Worm (Caenorhabditis elegans) whole organism, young adult: Measurements from ENCODE around the gene srlf-24.

ENCODE experiments used
- B0261.1 ChIP-seq: sonication (generic microtip); optimal IDR thresholded peaks from 2 replicates; lab custom pipeline; 2016; ENCODE audit warnings: mild to moderate bottlenecking, missing genetic modification characterization, moderate library complexity, missing compliant biosample characterization
- D2030.7 ChIP-seq: fragments of 200-800 bp; sonication (Bioruptor generic); IDR thresholded peaks from 2 replicates; pipeline ENCODE4 v1.3.6; 2022; ENCODE audit warnings: missing genetic modification reagents, missing genetic modification characterization, missing compliant biosample characterization
- F22D6.2 ChIP-seq: sonication (generic microtip); optimal IDR thresholded peaks from 2 replicates; lab custom pipeline; 2016; ENCODE audit warnings: mild to moderate bottlenecking, missing genetic modification characterization, missing compliant biosample characterization
- F33H1.4 ChIP-seq: fragments of 200-800 bp; sonication (Bioruptor generic); IDR thresholded peaks from 2 replicates; pipeline ENCODE4 v1.3.6; 2022; ENCODE audit warnings: missing genetic modification reagents, missing genetic modification characterization, missing compliant biosample characterization
- F49E8.2 ChIP-seq: sonication (generic microtip); optimal IDR thresholded peaks from 3 replicates; lab custom pipeline; 2017; ENCODE audit warnings: missing genetic modification characterization, mild to moderate bottlenecking, missing compliant biosample characterization, antibody characterized with exemption, moderate library complexity; ENCODE audit not compliant: insufficient read depth
- F57C9.4 ChIP-seq: sonication (generic microtip); optimal IDR thresholded peaks from 2 replicates; lab custom pipeline; 2017; ENCODE audit warnings: mild to moderate bottlenecking, missing genetic modification characterization, missing compliant biosample characterization
- Y53G8AR.9 ChIP-seq: fragments of 200-800 bp; sonication (Bioruptor generic); conservative IDR thresholded peaks from 2 replicates; pipeline ENCODE4 v1.3.6; 2022; ENCODE audit warnings: missing genetic modification reagents, missing genetic modification characterization, missing compliant biosample characterization
- Y56A3A.18 ChIP-seq: fragments of 200-800 bp; sonication (Bioruptor generic); IDR thresholded peaks from 2 replicates; pipeline ENCODE4 v1.3.6; 2022; ENCODE audit warnings: missing genetic modification reagents, missing genetic modification characterization, missing compliant biosample characterization
- Y95B8A.8 ChIP-seq: fragments of 200-800 bp; sonication (Bioruptor generic); IDR thresholded peaks from 2 replicates; pipeline ENCODE4 v1.3.6; 2022; ENCODE audit warnings: missing genetic modification reagents, missing genetic modification characterization, missing compliant biosample characterization
- ama-1 ChIP-seq, 3 experiments: fragments of 150-350 bp in 1 of 3; sonication (generic microtip) in 2 of 3; optimal IDR thresholded peaks; 2 replicates each; lab custom pipeline; 2014 to 2018; ENCODE audit warnings: missing biosample characterization in 2 of 3, missing genetic modification characterization in 2 of 3, missing genetic modification reagents in 2 of 3
- ceh-100 ChIP-seq: fragments of 200-800 bp; sonication (Bioruptor generic); IDR thresholded peaks from 2 replicates; pipeline ENCODE4 v1.3.6; 2022; ENCODE audit warnings: missing genetic modification reagents, missing genetic modification characterization, missing compliant biosample characterization
- ceh-91 ChIP-seq: fragments of 200-800 bp; sonication (Bioruptor generic); IDR thresholded peaks from 2 replicates; pipeline ENCODE4 v1.3.6; 2022; ENCODE audit warnings: missing genetic modification reagents, missing genetic modification characterization, missing compliant biosample characterization
- chd-7 ChIP-seq: sonication (generic microtip); optimal IDR thresholded peaks from 2 replicates; lab custom pipeline; 2016; ENCODE audit warnings: mild to moderate bottlenecking, missing genetic modification characterization, moderate library complexity, missing compliant biosample characterization
- dox-1 ChIP-seq: fragments of 200-800 bp; sonication (Bioruptor generic); IDR thresholded peaks from 2 replicates; pipeline ENCODE4 v1.3.6; 2022; ENCODE audit warnings: missing genetic modification reagents, missing genetic modification characterization, missing compliant biosample characterization
- dpl-1 ChIP-seq: fragments of 150-350 bp; optimal IDR thresholded peaks from 2 replicates; lab custom pipeline; 2014; ENCODE audit warnings: missing biosample characterization, missing genetic modification reagents, missing genetic modification characterization
- efl-1 ChIP-seq: fragments of 150-350 bp; optimal IDR thresholded peaks from 2 replicates; lab custom pipeline; 2014; ENCODE audit warnings: missing biosample characterization, missing genetic modification reagents, missing genetic modification characterization
- egl-18 ChIP-seq: fragments of 200-800 bp; sonication (Bioruptor generic); IDR thresholded peaks from 2 replicates; pipeline ENCODE4 v1.3.6; 2022; ENCODE audit warnings: missing genetic modification reagents, missing genetic modification characterization, missing compliant biosample characterization
- hmg-1.2 ChIP-seq: fragments of 200-800 bp; sonication (Bioruptor generic); IDR thresholded peaks from 2 replicates; pipeline ENCODE4 v1.3.6; 2022; ENCODE audit warnings: missing genetic modification reagents, missing genetic modification characterization, missing compliant biosample characterization
- hmg-20 ChIP-seq: fragments of 200-800 bp; sonication (Bioruptor generic); IDR thresholded peaks from 2 replicates; pipeline ENCODE4 v1.3.6; 2022; ENCODE audit warnings: missing genetic modification reagents, missing genetic modification characterization, missing compliant biosample characterization
- hsf-1 ChIP-seq: fragments of 200-800 bp; sonication (Bioruptor generic); IDR thresholded peaks from 2 replicates; pipeline ENCODE4 v1.3.6; 2022; ENCODE audit warnings: missing genetic modification reagents, missing genetic modification characterization, missing compliant biosample characterization
- let-607 ChIP-seq, 2 experiments: fragments of 200-800 bp in 1 of 2; sonication (Bioruptor generic) in 1 of 2; sonication (generic microtip) in 1 of 2; optimal IDR thresholded peaks; 2 replicates each; lab custom pipeline; 2016 to 2018; ENCODE audit warnings: mild to moderate bottlenecking in 2 of 2, missing compliant biosample characterization in 2 of 2, missing genetic modification characterization in 2 of 2, moderate library complexity in 2 of 2, missing genotype in 1 of 2
- lin-54 ChIP-seq: fragments of 200-800 bp; sonication (Bioruptor generic); optimal IDR thresholded peaks from 2 replicates; lab custom pipeline; 2018; ENCODE audit warnings: mild to moderate bottlenecking, missing genetic modification characterization, missing compliant biosample characterization
- lsl-1 ChIP-seq: fragments of 200-800 bp; sonication (Bioruptor generic); optimal IDR thresholded peaks from 2 replicates; lab custom pipeline; 2018; ENCODE audit warnings: mild to moderate bottlenecking, missing genetic modification characterization, moderate library complexity, missing compliant biosample characterization
- madf-6 ChIP-seq: fragments of 200-800 bp; sonication (Bioruptor generic); IDR thresholded peaks from 2 replicates; pipeline ENCODE4 v1.3.6; 2022; ENCODE audit warnings: missing genetic modification reagents, missing genetic modification characterization, missing compliant biosample characterization
- madf-8 ChIP-seq: fragments of 200-800 bp; sonication (Bioruptor generic); conservative IDR thresholded peaks from 2 replicates; pipeline ENCODE4 v1.3.6; 2022; ENCODE audit warnings: missing genetic modification reagents, missing genetic modification characterization, missing compliant biosample characterization
- mcd-1 ChIP-seq: fragments of 200-800 bp; sonication (Bioruptor generic); IDR thresholded peaks from 2 replicates; pipeline ENCODE4 v1.3.6; 2022; ENCODE audit warnings: missing genetic modification reagents, missing genetic modification characterization, missing compliant biosample characterization
- mxl-1 ChIP-seq: sonication (generic microtip); optimal IDR thresholded peaks from 2 replicates; lab custom pipeline; 2016; ENCODE audit warnings: missing genetic modification characterization, missing compliant biosample characterization
- nfya-2 ChIP-seq: fragments of 200-800 bp; sonication (Bioruptor generic); IDR thresholded peaks from 2 replicates; pipeline ENCODE4 v1.3.6; 2022; ENCODE audit warnings: missing genetic modification reagents, missing genetic modification characterization, missing compliant biosample characterization
- nfyb-1 ChIP-seq: fragments of 200-800 bp; sonication (Bioruptor generic); IDR thresholded peaks from 2 replicates; pipeline ENCODE4 v1.3.6; 2022; ENCODE audit warnings: missing genetic modification reagents, missing genetic modification characterization, missing compliant biosample characterization
- pbrm-1 ChIP-seq: fragments of 200-800 bp; sonication (Bioruptor generic); IDR thresholded peaks from 2 replicates; pipeline ENCODE4 v1.3.6; 2022; ENCODE audit warnings: missing genetic modification reagents, missing genetic modification characterization, missing compliant biosample characterization
- sea-2 ChIP-seq: fragments of 200-800 bp; sonication (Bioruptor generic); IDR thresholded peaks from 2 replicates; pipeline ENCODE4 v1.3.6; 2022; ENCODE audit warnings: missing genetic modification characterization, missing compliant biosample characterization
- snpc-3.4 ChIP-seq: sonication (generic microtip); optimal IDR thresholded peaks from 2 replicates; lab custom pipeline; 2017; ENCODE audit warnings: missing genetic modification characterization, mild to moderate bottlenecking, missing compliant biosample characterization, antibody characterized with exemption, moderate library complexity, missing genotype, missing genetic modification reagents
- unc-130 ChIP-seq: sonication (generic microtip); optimal IDR thresholded peaks from 2 replicates; lab custom pipeline; 2016; ENCODE audit warnings: missing genetic modification reagents, missing genetic modification characterization, missing compliant biosample characterization
- xnd-1 ChIP-seq: sonication (generic microtip); optimal IDR thresholded peaks from 2 replicates; lab custom pipeline; 2016; ENCODE audit warnings: missing genotype, missing genetic modification reagents, missing genetic modification characterization, missing compliant biosample characterization
- zfh-2 ChIP-seq: fragments of 200-800 bp; sonication (Bioruptor generic); conservative IDR thresholded peaks from 2 replicates; pipeline ENCODE4 v1.3.6; 2022; ENCODE audit warnings: missing genetic modification reagents, missing genetic modification characterization, missing compliant biosample characterization
- ztf-25 ChIP-seq: fragments of 200-800 bp; sonication (Bioruptor generic); IDR thresholded peaks from 2 replicates; pipeline ENCODE4 v1.3.6; 2022; ENCODE audit warnings: missing genetic modification reagents, missing genetic modification characterization, missing compliant biosample characterization
- ztf-28 ChIP-seq: fragments of 200-800 bp; sonication (Bioruptor generic); IDR thresholded peaks from 2 replicates; pipeline ENCODE4 v1.3.6; 2022; ENCODE audit warnings: missing genetic modification reagents, missing genetic modification characterization, missing compliant biosample characterization

Gene srlf-24

ce11 chrIV:11105724-11106123 is at the start of gene srlf-24:
Gene srlf-24 (minus strand): TSS chrIV:11105824.
- no peak for TF ChIP-seq chd-7 (tag; lab: Kevin White, UChicago)
- no peak for TF ChIP-seq B0261.1 (tag; lab: Kevin White, UChicago)
- no peak for TF ChIP-seq ztf-25

DNA sequence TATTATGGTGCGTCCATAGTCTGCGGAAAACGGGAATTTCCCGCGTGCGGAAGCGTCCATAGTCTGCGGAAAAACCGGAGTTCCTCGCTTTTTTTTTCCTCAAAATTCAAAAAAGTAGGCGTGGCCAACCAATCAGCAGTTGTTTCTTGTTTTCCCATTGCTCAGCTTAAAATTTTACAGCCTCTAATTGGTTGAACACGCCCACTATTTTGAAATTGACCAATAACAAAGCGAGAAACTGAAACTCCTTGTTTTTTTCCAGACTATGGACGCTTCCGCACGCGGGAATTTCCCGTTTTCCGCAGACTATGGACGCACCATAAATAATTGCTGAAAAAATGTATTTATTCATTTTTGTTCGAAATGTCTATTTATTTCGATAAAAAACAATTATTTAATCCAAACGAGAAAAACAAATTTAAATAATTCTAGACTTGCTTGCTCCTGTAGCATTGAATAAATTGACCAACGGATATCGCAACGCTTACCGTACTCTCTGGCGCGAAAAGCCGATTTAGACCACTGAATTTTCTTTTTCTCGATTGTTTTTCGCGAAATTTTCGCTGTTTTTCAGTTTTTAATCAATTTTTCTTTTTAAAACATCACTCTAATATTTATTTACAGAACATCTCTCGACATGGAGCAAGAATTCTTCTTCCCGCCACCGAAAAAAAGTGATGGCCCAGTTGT is 48.9 kb upstream of the srlf-24 start, which contains the start of gene C08F8.3:
C08F8.3 (plus strand) TSS at position 620 of the 690 bp plus-strand sequence.
- peak; percentile 93 for TF ChIP-seq nfyb-1 (GFP tag; lab: Robert Waterston, UW)
- peak; percentile 89 for TF ChIP-seq lsl-1 (GFP tag; lab: Kevin White, UChicago)
- peak; percentile 77 for TF ChIP-seq snpc-3.4 (tag; lab: Kevin White, UChicago)
- TF ChIP-seq hsf-1 (GFP tag; lab: Robert Waterston, UW) = peak; percentile 81; the same call in 1 of the 2 replicates
- 0 out of 2 replicates have a peak, but pooled peaks have one; percentile 23 for TF ChIP-seq ceh-100 (GFP tag; lab: Robert Waterston, UW)
- TF ChIP-seq dox-1 (GFP tag; lab: Robert Waterston, UW) = peak; percentile 44; the same call in 1 of the 2 replicates
- peak; percentile 90 for TF ChIP-seq D2030.7 (GFP tag; lab: Robert Waterston, UW)
- 0 out of 2 replicates have a peak, but pooled peaks have one; percentile 90 for TF ChIP-seq nfya-2 (GFP tag; lab: Robert Waterston, UW)
- TF ChIP-seq F49E8.2 (tag; lab: Kevin White, UChicago) = peak; percentile 50
- TF ChIP-seq lin-54 (GFP tag; lab: Kevin White, UChicago) = peak; percentile 23
- peak; percentile 92 for TF ChIP-seq madf-8 (GFP tag; lab: Robert Waterston, UW)
- TF ChIP-seq unc-130 (GFP tag; lab: Kevin White, UChicago) = peak; percentile 31
- TF ChIP-seq efl-1 (GFP tag; lab: Kevin White, UChicago) = peak; percentile 95
- TF ChIP-seq F33H1.4 (GFP tag; lab: Robert Waterston, UW) = peak; percentile 76
- peak; percentile 95 for TF ChIP-seq madf-6 (GFP tag; lab: Robert Waterston, UW)
- TF ChIP-seq dpl-1 (GFP tag; lab: Kevin White, UChicago) = peak; percentile 71
- TF ChIP-seq hmg-1.2 = peak; percentile 49
- peak; percentile 78 for TF ChIP-seq xnd-1 (tag; lab: Kevin White, UChicago)
- peak; percentile 85 for TF ChIP-seq ceh-91 (GFP tag; lab: Robert Waterston, UW)

ce11 chrIV:11150844-11151243 is 45.2 kb upstream of the srlf-24 start, which contains the start of gene C08F8.2:
Gene C08F8.2 (plus strand): TSS chrIV:11150997.
- TF ChIP-seq let-607 (tag; optimal IDR thresholded peaks at IDR 0.05; lab: Kevin White, UChicago) (no peak), ztf-28 (no peak), hsf-1 (GFP tag; lab: Robert Waterston, UW) (0 out of 2 replicates have a peak, but pooled peaks have one; percentile 26), sea-2 (GFP tag; lab: Robert Waterston, UW) (no peak), ceh-91 (GFP tag; lab: Robert Waterston, UW) (no peak), lin-54 (GFP tag; lab: Kevin White, UChicago) (peak; percentile 22), Y53G8AR.9 (GFP tag; lab: Robert Waterston, UW) (0 out of 2 replicates have a peak, but pooled peaks have one; percentile 54)

ce11 chrIV:11149454-11150163 is 44.0 kb upstream of the srlf-24 start, which contains the start of the genes F01G4.6 and pfd-1:
Gene F01G4.6 (minus strand): TSS chrIV:11149504.
Gene pfd-1 (plus strand): TSS chrIV:11150113.
- TF ChIP-seq egl-18 (GFP tag; lab: Robert Waterston, UW) (no peak), mcd-1 (GFP tag; lab: Robert Waterston, UW) (peak; percentile 85), F22D6.2 (tag; lab: Kevin White, UChicago) (peak; percentile 23), ama-1 (optimal IDR thresholded peaks at IDR 0.05; lab: Kevin White, UChicago) (no peak), ama-1 (GFP tag; optimal IDR thresholded peaks at IDR 0.05; lab: Kevin White, UChicago) (no peak), nfya-2 (GFP tag; lab: Robert Waterston, UW) (no peak), hmg-20 (GFP tag; lab: Robert Waterston, UW) (peak; percentile 46; the same call in 1 of the 2 replicates), zfh-2 (GFP tag; lab: Robert Waterston, UW) (0 out of 2 replicates have a peak, but pooled peaks have one; percentile 13), F57C9.4 (tag; lab: Kevin White, UChicago) (no peak), Y56A3A.18 (GFP tag; lab: Robert Waterston, UW) (peak; percentile 51; the same call in 1 of the 2 replicates), madf-8 (GFP tag; lab: Robert Waterston, UW) (no peak; the same call in 1 of the 2 replicates), ztf-28 (no peak), chd-7 (tag; lab: Kevin White, UChicago) (peak; percentile 11), Y95B8A.8 (0 out of 2 replicates have a peak, but pooled peaks have one; percentile 49), efl-1 (GFP tag; lab: Kevin White, UChicago) (peak; percentile 50), F33H1.4 (GFP tag; lab: Robert Waterston, UW) (peak; percentile 94), mxl-1 (no peak), nfyb-1 (GFP tag; lab: Robert Waterston, UW) (peak; percentile 95), pbrm-1 (GFP tag; lab: Robert Waterston, UW) (peak; percentile 79)
